Worm (Caenorhabditis elegans): Measurements from ENCODE around the gene clp-10.

DNA sequence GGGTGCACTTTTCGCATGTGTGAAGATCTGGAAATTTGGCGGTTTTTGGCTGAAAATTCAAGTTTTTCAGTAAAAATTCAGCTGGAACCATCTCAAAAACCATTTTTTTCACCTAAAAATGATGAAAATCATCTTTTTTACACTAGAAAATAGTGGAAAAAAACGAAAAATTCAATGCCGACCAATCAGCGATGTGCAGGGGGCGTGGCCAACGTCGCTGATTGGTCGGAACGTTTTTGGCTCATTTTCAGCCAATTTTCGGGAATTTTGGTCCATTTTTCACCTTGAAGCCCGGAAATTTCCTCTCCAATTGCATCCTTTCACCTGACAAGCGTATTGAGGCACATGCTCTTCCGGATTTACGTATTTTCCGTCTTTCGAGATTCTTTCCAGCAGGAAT, 46.4 kb upstream of the clp-10 start:
- no peak for TF ChIP-seq med-1 (GFP tag; optimal IDR thresholded peaks at IDR 0.05; ENCODE audit: insufficient read depth)
- no peak for TF ChIP-seq klf-2 (GFP tag; conservative IDR thresholded peaks at IDR 0.05)
- TF ChIP-seq flt-1 (GFP tag; IDR thresholded peaks at IDR 0.05): no peak
- TF ChIP-seq ztf-29 (GFP tag; IDR thresholded peaks at IDR 0.05): no peak
- no peak for TF ChIP-seq ref-1 (GFP tag; conservative IDR thresholded peaks at IDR 0.05)
- no peak for TF ChIP-seq tab-1 (GFP tag; IDR thresholded peaks at IDR 0.05)
- no peak for TF ChIP-seq ztf-23 (GFP tag; IDR thresholded peaks at IDR 0.05)
